Worm (Caenorhabditis elegans) whole organism, late embryonic: Measurements from ENCODE around the gene clec-45.

Source experiments
- C08G9.2 ChIP-seq: sonication (generic microtip); optimal IDR thresholded peaks from 2 replicates; lab custom pipeline; 2016; ENCODE audit warnings: mild to moderate bottlenecking, missing genetic modification characterization, moderate library complexity, missing compliant biosample characterization
- C38D4.7 ChIP-seq: fragments of 200-800 bp; sonication (Bioruptor generic); optimal IDR thresholded peaks from 2 replicates; lab custom pipeline; 2018; ENCODE audit warnings: mild to moderate bottlenecking, missing genetic modification characterization, moderate library complexity, missing compliant biosample characterization
- F13H6.1 ChIP-seq: sonication (generic microtip); optimal IDR thresholded peaks from 2 replicates; lab custom pipeline; 2016; ENCODE audit warnings: missing genetic modification characterization, missing compliant biosample characterization
- K02D7.2 ChIP-seq: sonication (generic microtip); optimal IDR thresholded peaks from 2 replicates; lab custom pipeline; 2017; ENCODE audit warnings: mild to moderate bottlenecking, missing genetic modification characterization, missing compliant biosample characterization
- T23F11.4 ChIP-seq: fragments of 200-800 bp; sonication (Bioruptor generic); optimal IDR thresholded peaks from 2 replicates; lab custom pipeline; 2018; ENCODE audit warnings: mild to moderate bottlenecking, missing genetic modification characterization, missing compliant biosample characterization
- ahr-1 ChIP-seq: sonication (generic microtip); optimal IDR thresholded peaks from 2 replicates; lab custom pipeline; 2016; ENCODE audit warnings: missing genetic modification characterization, missing compliant biosample characterization
- ceh-14 ChIP-seq: sonication (generic microtip); optimal IDR thresholded peaks from 2 replicates; lab custom pipeline; 2016; ENCODE audit warnings: missing genotype, missing genetic modification characterization, missing compliant biosample characterization
- ceh-24 ChIP-seq: sonication (generic microtip); optimal IDR thresholded peaks from 2 replicates; lab custom pipeline; 2016; ENCODE audit warnings: mild to moderate bottlenecking, missing genetic modification characterization, missing compliant biosample characterization
- ceh-30 ChIP-seq: fragments of 150-350 bp; optimal IDR thresholded peaks from 2 replicates; lab custom pipeline; 2014; ENCODE audit warnings: missing biosample characterization, missing genetic modification characterization
- ceh-31 ChIP-seq: sonication (generic microtip); optimal IDR thresholded peaks from 2 replicates; lab custom pipeline; 2016; ENCODE audit warnings: missing genetic modification characterization, missing compliant biosample characterization
- ceh-34 ChIP-seq: sonication (generic microtip); optimal IDR thresholded peaks from 2 replicates; lab custom pipeline; 2016; ENCODE audit warnings: mild to moderate bottlenecking, missing genetic modification characterization, missing compliant biosample characterization
- ceh-45 ChIP-seq: fragments of 200-800 bp; sonication (Bioruptor generic); IDR thresholded peaks from 2 replicates; pipeline ENCODE4 v1.3.6; 2022; ENCODE audit warnings: missing genetic modification reagents, missing genetic modification characterization, missing compliant biosample characterization
- ceh-48 ChIP-seq: sonication (generic microtip); optimal IDR thresholded peaks from 2 replicates; lab custom pipeline; 2016; ENCODE audit warnings: missing genetic modification characterization, inconsistent platforms, missing compliant biosample characterization
- ceh-9 ChIP-seq: sonication (generic microtip); optimal IDR thresholded peaks from 2 replicates; lab custom pipeline; 2016; ENCODE audit warnings: mild to moderate bottlenecking, missing genetic modification characterization, inconsistent platforms, missing compliant biosample characterization
- dmd-4 ChIP-seq: sonication (generic microtip); optimal IDR thresholded peaks from 2 replicates; lab custom pipeline; 2016; ENCODE audit warnings: borderline replicate concordance, missing genetic modification characterization, missing compliant biosample characterization
- dve-1 ChIP-seq: sonication (generic microtip); optimal IDR thresholded peaks from 2 replicates; lab custom pipeline; 2017; ENCODE audit warnings: antibody characterized with exemption, mild to moderate bottlenecking, missing genetic modification characterization, missing compliant biosample characterization
- fkh-10 ChIP-seq: fragments of 150-350 bp; optimal IDR thresholded peaks from 2 replicates; lab custom pipeline; 2014; ENCODE audit warnings: missing biosample characterization, missing genetic modification reagents, missing genetic modification characterization
- fkh-6 ChIP-seq: sonication (generic microtip); optimal IDR thresholded peaks from 2 replicates; lab custom pipeline; 2016; ENCODE audit warnings: missing genetic modification characterization, missing compliant biosample characterization
- hlh-13 ChIP-seq: fragments of 200-800 bp; sonication (Bioruptor generic); optimal IDR thresholded peaks from 2 replicates; lab custom pipeline; 2018; ENCODE audit warnings: mild to moderate bottlenecking, missing genetic modification characterization, missing compliant biosample characterization
- hlh-15 ChIP-seq: sonication (generic microtip); optimal IDR thresholded peaks from 2 replicates; lab custom pipeline; 2016; ENCODE audit warnings: missing genetic modification characterization, missing compliant biosample characterization
- hlh-30 ChIP-seq: sonication (generic microtip); optimal IDR thresholded peaks from 2 replicates; lab custom pipeline; 2017; ENCODE audit warnings: antibody characterized with exemption, missing genetic modification characterization, missing compliant biosample characterization; ENCODE audit not compliant: insufficient read depth
- lim-6 ChIP-seq: sonication (generic microtip); optimal IDR thresholded peaks from 2 replicates; lab custom pipeline; 2016; ENCODE audit warnings: missing genetic modification characterization, missing compliant biosample characterization
- lin-11 ChIP-seq: fragments of 200-800 bp; sonication (Bioruptor generic); optimal IDR thresholded peaks from 2 replicates; lab custom pipeline; 2018; ENCODE audit warnings: mild to moderate bottlenecking, missing genetic modification characterization, missing compliant biosample characterization
- nfya-1 ChIP-seq: sonication (generic microtip); optimal IDR thresholded peaks from 2 replicates; lab custom pipeline; 2017; ENCODE audit warnings: missing genetic modification characterization, mild to moderate bottlenecking, missing compliant biosample characterization, antibody characterized with exemption, moderate library complexity
- nhr-232 ChIP-seq: sonication (generic microtip); optimal IDR thresholded peaks from 2 replicates; lab custom pipeline; 2016; ENCODE audit warnings: missing genetic modification characterization, missing compliant biosample characterization
- pha-2 ChIP-seq: sonication (generic microtip); optimal IDR thresholded peaks from 2 replicates; lab custom pipeline; 2017; ENCODE audit warnings: mild to moderate bottlenecking, missing genetic modification characterization, missing compliant biosample characterization
- pros-1 ChIP-seq: fragments of 150-350 bp; optimal IDR thresholded peaks from 2 replicates; lab custom pipeline; 2014; ENCODE audit warnings: missing biosample characterization, missing genetic modification reagents, missing genetic modification characterization
- rnt-1 ChIP-seq: sonication (generic microtip); optimal IDR thresholded peaks from 2 replicates; lab custom pipeline; 2016; ENCODE audit warnings: missing genetic modification characterization, missing compliant biosample characterization
- sox-2 ChIP-seq: fragments of 200-800 bp; sonication (Bioruptor generic); IDR thresholded peaks from 2 replicates; pipeline ENCODE4 v1.3.6; 2022; ENCODE audit warnings: missing genetic modification reagents, missing genetic modification characterization, missing compliant biosample characterization
- syd-9 ChIP-seq: sonication (generic microtip); optimal IDR thresholded peaks from 2 replicates; lab custom pipeline; 2016; ENCODE audit warnings: mild to moderate bottlenecking, missing genetic modification characterization, moderate library complexity, missing compliant biosample characterization
- tbx-7 ChIP-seq: sonication (generic microtip); optimal IDR thresholded peaks from 2 replicates; lab custom pipeline; 2016; ENCODE audit warnings: missing genotype, missing genetic modification characterization, missing compliant biosample characterization
- ttx-3 ChIP-seq: sonication (generic microtip); optimal IDR thresholded peaks from 2 replicates; lab custom pipeline; 2016; ENCODE audit warnings: missing genetic modification reagents, missing genetic modification characterization, missing compliant biosample characterization
- unc-3 ChIP-seq, 2 experiments: fragments of 200-800 bp in 1 of 2; sonication (Bioruptor generic) in 1 of 2; sonication (generic microtip) in 1 of 2; conservative IDR thresholded peaks in 1 of 2; optimal IDR thresholded peaks in 1 of 2; 2 replicates each; pipeline versions ENCODE4 v1.3.6 to Lab custom; 2016 to 2022; ENCODE audit warnings: missing compliant biosample characterization in 2 of 2, missing genetic modification characterization in 2 of 2, missing genetic modification reagents in 1 of 2
- unc-42 ChIP-seq: sonication (generic microtip); optimal IDR thresholded peaks from 2 replicates; lab custom pipeline; 2016; ENCODE audit warnings: missing genotype, missing genetic modification characterization, missing compliant biosample characterization
- ztf-16 ChIP-seq: sonication (generic microtip); optimal IDR thresholded peaks from 2 replicates; lab custom pipeline; 2017; ENCODE audit warnings: missing genetic modification characterization, missing compliant biosample characterization

The clec-45 gene

ce11 chrV:7653567-7653966, 15.7 kb downstream of the clec-45 start, which contains the start of gene srh-200:
TSS of gene srh-200 (minus strand) at chrV:7653667.
- TF ChIP-seq ceh-14 (tag; lab: Kevin White, UChicago) = no peak
- no peak for TF ChIP-seq dmd-4 (tag; lab: Kevin White, UChicago)
- TF ChIP-seq F13H6.1 = no peak
- no peak for TF ChIP-seq syd-9 (tag; lab: Kevin White, UChicago)
- no peak for TF ChIP-seq hlh-30 (tag; lab: Kevin White, UChicago)

ce11 chrV:7667940-7668339, 30.0 kb downstream of the clec-45 start, which contains the start of gene C12D5.5:
TSS of gene C12D5.5 (plus strand) at chrV:7668240.
- TF ChIP-seq ceh-48 (no peak), fkh-6 (tag; lab: Kevin White, UChicago) (no peak), C38D4.7 (GFP tag; lab: Kevin White, UChicago) (no peak), lin-11 (tag; lab: Kevin White, UChicago) (no peak), K02D7.2 (tag; lab: Kevin White, UChicago) (no peak), ceh-14 (tag; lab: Kevin White, UChicago) (no peak), dmd-4 (tag; lab: Kevin White, UChicago) (no peak), ttx-3 (no peak), ceh-9 (tag; lab: Kevin White, UChicago) (no peak), rnt-1 (tag; lab: Kevin White, UChicago) (no peak), nhr-232 (no peak), hlh-30 (tag; lab: Kevin White, UChicago) (no peak), dve-1 (tag; lab: Kevin White, UChicago) (no peak), unc-3 (GFP tag; conservative IDR thresholded peaks at IDR 0.05; lab: Robert Waterston, UW) (no peak), unc-3 (tag; optimal IDR thresholded peaks at IDR 0.05; lab: Kevin White, UChicago) (no peak), ceh-30 (no peak), hlh-13 (GFP tag; lab: Kevin White, UChicago) (no peak), ceh-24 (tag; lab: Kevin White, UChicago) (no peak), hlh-15 (tag; lab: Kevin White, UChicago) (no peak), ceh-31 (no peak)

- TF ChIP-seq pha-2 (no peak), nfya-1 (tag; lab: Kevin White, UChicago) (no peak), ceh-9 (tag; lab: Kevin White, UChicago) (no peak), pros-1 (no peak), lim-6 (tag; lab: Kevin White, UChicago) (no peak), T23F11.4 (GFP tag; lab: Kevin White, UChicago) (no peak), ceh-30 (no peak), unc-42 (tag; lab: Kevin White, UChicago) (no peak), unc-3 (GFP tag; conservative IDR thresholded peaks at IDR 0.05; lab: Robert Waterston, UW) (no peak), unc-3 (tag; optimal IDR thresholded peaks at IDR 0.05; lab: Kevin White, UChicago) (no peak), fkh-10 (GFP tag; lab: Kevin White, UChicago) (no peak), C08G9.2 (no peak), syd-9 (tag; lab: Kevin White, UChicago) (no peak), ceh-31 (no peak), ceh-34 (tag; lab: Kevin White, UChicago) (no peak), tbx-7 (tag; lab: Kevin White, UChicago) (no peak), ceh-45 (no peak), sox-2 (GFP tag; lab: Robert Waterston, UW) (no peak), ahr-1 (tag; lab: Kevin White, UChicago) (no peak), lin-11 (tag; lab: Kevin White, UChicago) (no peak)
Measured at ce11 chrV:7672258-7672657, 34.4 kb downstream of the clec-45 start, which contains the start of gene C12D5.4. TSS of gene C12D5.4 (plus strand) at chrV:7672558.

ce11 chrV:7675904-7676303, 38.0 kb downstream of the clec-45 start, which contains the start of gene C12D5.3:
TSS of gene C12D5.3 (plus strand) at chrV:7676204.
- TF ChIP-seq ztf-16 = no peak
